Worm (Caenorhabditis elegans) whole organism, L4/young adult: ENCODE results near the gene Y57G11C.20.

Experiments used
- W03F9.2 ChIP-seq: fragments of 150-350 bp; optimal IDR thresholded peaks from 2 replicates; lab custom pipeline; 2014; ENCODE audit warnings: missing biosample characterization, missing genetic modification characterization
- dao-5 ChIP-seq: sonication (generic microtip); optimal IDR thresholded peaks from 2 replicates; lab custom pipeline; 2016; ENCODE audit warnings: missing genotype, missing genetic modification characterization, moderate library complexity, missing compliant biosample characterization
- him-1 ChIP-seq: sonication (generic microtip); optimal IDR thresholded peaks from 2 replicates; lab custom pipeline; 2016; ENCODE audit warnings: missing genotype, missing genetic modification reagents, missing genetic modification characterization, missing compliant biosample characterization

- no peak for TF ChIP-seq W03F9.2 (tag; lab: Kevin White, UChicago)
- no peak for TF ChIP-seq dao-5
- no peak for TF ChIP-seq him-1 (tag; lab: Kevin White, UChicago)
Observed at ce11 chrIV:14824201-14824600, 19.0 kb upstream of the Y57G11C.20 start.
